Worm (Caenorhabditis elegans) whole organism, mixed stage, embryonic: ENCODE data around the gene F18G5.6.

ENCODE experiments used
- lin-32 ChIP-seq: fragments of 200-800 bp; sonication (Bioruptor generic); optimal IDR thresholded peaks from 2 replicates; lab custom pipeline; 2018; ENCODE audit warnings: mild to moderate bottlenecking, missing genetic modification characterization, missing compliant biosample characterization
- lsy-2 ChIP-seq: fragments of 150-350 bp; optimal IDR thresholded peaks from 2 replicates; lab custom pipeline; 2014; ENCODE audit warnings: missing biosample characterization, missing genetic modification characterization

ce11 chrX:9225273-9225672 is 38.9 kb downstream of the F18G5.6 start:
- no peak for TF ChIP-seq lin-32 (GFP tag; lab: Kevin White, UChicago)
- TF ChIP-seq lsy-2 (tag; lab: Kevin White, UChicago): no peak
